Worm (Caenorhabditis elegans) whole organism, L4 larva: Measurements from ENCODE around the gene rga-4.

Experiments used
- D1046.2 ChIP-seq: fragments of 200-800 bp; sonication (Bioruptor generic); IDR thresholded peaks from 2 replicates; pipeline ENCODE4 v1.3.6; 2022; ENCODE audit warnings: missing genetic modification characterization, missing compliant biosample characterization
- F26F4.8 ChIP-seq: fragments of 200-800 bp; sonication (Bioruptor generic); conservative IDR thresholded peaks from 2 replicates; pipeline ENCODE4 v1.3.6; 2022; ENCODE audit warnings: missing genetic modification characterization, missing compliant biosample characterization
- F37D6.2 ChIP-seq: sonication (generic microtip); optimal IDR thresholded peaks from 2 replicates; lab custom pipeline; 2016; ENCODE audit warnings: mild to moderate bottlenecking, missing genetic modification characterization, missing compliant biosample characterization
- F49E8.2 ChIP-seq: sonication (generic microtip); optimal IDR thresholded peaks from 2 replicates; lab custom pipeline; 2016; ENCODE audit warnings: missing compliant biosample characterization, mild to moderate bottlenecking, missing genetic modification characterization, borderline replicate concordance
- R02D3.7 ChIP-seq: fragments of 150-350 bp; sonication (generic microtip); optimal IDR thresholded peaks from 3 replicates; lab custom pipeline; 2014; ENCODE audit warnings: missing biosample characterization, missing genetic modification characterization
- Y48G9A.11 ChIP-seq: fragments of 200-800 bp; sonication (Bioruptor generic); IDR thresholded peaks from 2 replicates; pipeline ENCODE4 v1.3.6; 2022; ENCODE audit warnings: missing genetic modification reagents, missing genetic modification characterization, missing compliant biosample characterization
- Y5F2A.4 ChIP-seq: fragments of 200-800 bp; sonication (Bioruptor generic); optimal IDR thresholded peaks from 2 replicates; lab custom pipeline; 2018; ENCODE audit warnings: mild to moderate bottlenecking, missing genetic modification characterization, missing compliant biosample characterization
- Y75B8A.6 ChIP-seq: fragments of 200-800 bp; sonication (Bioruptor generic); IDR thresholded peaks from 2 replicates; pipeline ENCODE4 v1.3.6; 2022; ENCODE audit warnings: missing genetic modification reagents, missing genetic modification characterization, missing compliant biosample characterization
- aha-1 ChIP-seq: fragments of 150-350 bp; peaks from one replicate; lab custom pipeline; 2014; ENCODE audit warnings: missing biosample characterization, missing genetic modification characterization
- aly-2 ChIP-seq: sonication (generic microtip); optimal IDR thresholded peaks from 2 replicates; lab custom pipeline; 2018; ENCODE audit warnings: missing biosample characterization, missing genetic modification characterization
- ama-1 ChIP-seq: fragments of 150-350 bp; optimal IDR thresholded peaks from 2 replicates; lab custom pipeline; 2014; ENCODE audit warnings: inconsistent platforms, mixed read lengths
- ceh-20 ChIP-seq: fragments of 200-800 bp; sonication (Bioruptor generic); IDR thresholded peaks from 2 replicates; pipeline ENCODE4 v1.3.6; 2022; ENCODE audit warnings: missing genetic modification reagents, missing genetic modification characterization, missing compliant biosample characterization
- ceh-44 ChIP-seq: fragments of 200-800 bp; sonication (Bioruptor generic); IDR thresholded peaks from 2 replicates; pipeline ENCODE4 v1.3.6; 2022; ENCODE audit warnings: missing genetic modification reagents, missing genetic modification characterization, missing compliant biosample characterization
- ces-1 ChIP-seq: fragments of 150-350 bp; sonication (generic microtip); optimal IDR thresholded peaks from 4 replicates; lab custom pipeline; 2014; ENCODE audit warnings: missing biosample characterization, missing genetic modification reagents, missing genetic modification characterization
- dmd-8 ChIP-seq: fragments of 200-800 bp; sonication (Bioruptor generic); IDR thresholded peaks from 2 replicates; pipeline ENCODE4 v1.3.6; 2022; ENCODE audit warnings: missing genetic modification characterization, missing compliant biosample characterization
- dpl-1 ChIP-seq: fragments of 150-350 bp; optimal IDR thresholded peaks from 2 replicates; lab custom pipeline; 2014; ENCODE audit warnings: missing biosample characterization, missing genetic modification reagents, missing genetic modification characterization
- duxl-1 ChIP-seq: sonication (generic microtip); optimal IDR thresholded peaks from 2 replicates; lab custom pipeline; 2016; ENCODE audit warnings: mild to moderate bottlenecking, missing genetic modification characterization, moderate library complexity, missing compliant biosample characterization; ENCODE audit not compliant: poor library complexity
- egl-27 ChIP-seq: sonication (generic microtip); optimal IDR thresholded peaks from 3 replicates; lab custom pipeline; 2017; ENCODE audit warnings: missing biosample characterization, missing genetic modification reagents, missing genetic modification characterization
- fkh-10 ChIP-seq: fragments of 150-350 bp; optimal IDR thresholded peaks from 2 replicates; lab custom pipeline; 2014; ENCODE audit warnings: missing biosample characterization, missing genetic modification reagents, missing genetic modification characterization
- hlh-11 ChIP-seq: fragments of 200-800 bp; sonication (Bioruptor generic); optimal IDR thresholded peaks from 2 replicates; lab custom pipeline; 2018; ENCODE audit warnings: mild to moderate bottlenecking, missing genetic modification characterization, missing compliant biosample characterization
- hmg-1.1 ChIP-seq: fragments of 200-800 bp; sonication (Bioruptor generic); IDR thresholded peaks from 2 replicates; pipeline ENCODE4 v1.3.6; 2022; ENCODE audit warnings: missing genetic modification reagents, missing genetic modification characterization, missing compliant biosample characterization
- lim-7 ChIP-seq: fragments of 200-800 bp; sonication (Bioruptor generic); IDR thresholded peaks from 2 replicates; pipeline ENCODE4 v1.3.6; 2022; ENCODE audit warnings: missing genetic modification characterization, missing compliant biosample characterization
- lin-13 ChIP-seq: fragments of 150-350 bp; optimal IDR thresholded peaks from 2 replicates; lab custom pipeline; 2014; ENCODE audit warnings: missing biosample characterization, missing genetic modification reagents, missing genetic modification characterization
- lin-38 ChIP-seq: fragments of 200-800 bp; sonication (Bioruptor generic); IDR thresholded peaks from 2 replicates; pipeline ENCODE4 v1.3.6; 2022; ENCODE audit warnings: missing genetic modification reagents, missing genetic modification characterization, missing compliant biosample characterization
- lin-39 ChIP-seq: fragments of 150-350 bp; optimal IDR thresholded peaks from 2 replicates; lab custom pipeline; 2014; ENCODE audit warnings: missing biosample characterization, missing genetic modification reagents, missing genetic modification characterization
- lir-3 ChIP-seq: sonication (generic microtip); optimal IDR thresholded peaks from 2 replicates; lab custom pipeline; 2016; ENCODE audit warnings: mild to moderate bottlenecking, missing genetic modification characterization, missing compliant biosample characterization
- lsy-2 ChIP-seq, 2 experiments: fragments of 150-350 bp in 1 of 2; sonication (generic microtip) in 1 of 2; optimal IDR thresholded peaks; 2 replicates each; lab custom pipeline; 2014 to 2017; ENCODE audit warnings: missing biosample characterization in 2 of 2, missing genetic modification characterization in 2 of 2
- madf-5 ChIP-seq, 2 experiments: fragments of 200-800 bp; sonication (Bioruptor generic); IDR thresholded peaks; 2 replicates each; pipeline ENCODE4 v1.3.6; 2022; ENCODE audit warnings: missing compliant biosample characterization in 2 of 2, missing genetic modification characterization in 2 of 2
- mdt-29 ChIP-seq: fragments of 200-800 bp; sonication (Bioruptor generic); IDR thresholded peaks from 2 replicates; pipeline ENCODE4 v1.3.6; 2022; ENCODE audit warnings: missing genetic modification reagents, missing genetic modification characterization, missing compliant biosample characterization
- mes-2 ChIP-seq: sonication (generic microtip); optimal IDR thresholded peaks from 2 replicates; lab custom pipeline; 2016; ENCODE audit warnings: missing genotype, mild to moderate bottlenecking, missing genetic modification characterization, missing compliant biosample characterization; ENCODE audit not compliant: poor library complexity, severe bottlenecking
- mxl-2 ChIP-seq: fragments of 200-800 bp; sonication (Bioruptor generic); conservative IDR thresholded peaks from 2 replicates; pipeline ENCODE4 v1.3.6; 2022; ENCODE audit warnings: missing genetic modification reagents, missing genetic modification characterization, missing compliant biosample characterization
- nhr-10 ChIP-seq: fragments of 150-350 bp; optimal IDR thresholded peaks from 2 replicates; lab custom pipeline; 2014; ENCODE audit warnings: missing biosample characterization, missing genetic modification characterization
- nhr-28 ChIP-seq: fragments of 150-350 bp; optimal IDR thresholded peaks from 2 replicates; lab custom pipeline; 2014; ENCODE audit warnings: missing biosample characterization, missing genetic modification characterization
- nhr-42 ChIP-seq: fragments of 200-800 bp; sonication (Bioruptor generic); IDR thresholded peaks from 2 replicates; pipeline ENCODE4 v1.3.6; 2022; ENCODE audit warnings: missing genetic modification characterization, missing compliant biosample characterization
- nhr-6 ChIP-seq: fragments of 150-350 bp; optimal IDR thresholded peaks from 2 replicates; lab custom pipeline; 2014; ENCODE audit warnings: missing biosample characterization, missing genetic modification characterization
- nhr-76 ChIP-seq: fragments of 150-350 bp; optimal IDR thresholded peaks from 2 replicates; lab custom pipeline; 2014; ENCODE audit warnings: missing biosample characterization, missing genetic modification characterization
- pha-4 ChIP-seq, 2 experiments: fragments of 150-350 bp in 1 of 2; fragments of 200-800 bp in 1 of 2; sonication (Bioruptor generic) in 1 of 2; IDR thresholded peaks in 1 of 2; optimal IDR thresholded peaks in 1 of 2; 2 replicates each; pipeline versions ENCODE4 v1.3.6 to Lab custom; 2014 to 2022; ENCODE audit warnings: missing genetic modification characterization in 2 of 2, missing genetic modification reagents in 2 of 2, missing biosample characterization in 1 of 2, missing compliant biosample characterization in 1 of 2
- saeg-2 ChIP-seq: fragments of 200-800 bp; sonication (Bioruptor generic); IDR thresholded peaks from 2 replicates; pipeline ENCODE4 v1.3.6; 2022; ENCODE audit warnings: missing genetic modification reagents, missing genetic modification characterization, missing compliant biosample characterization
- snpc-4 ChIP-seq: fragments of 150-350 bp; optimal IDR thresholded peaks from 2 replicates; lab custom pipeline; 2014; ENCODE audit warnings: missing biosample characterization, missing genetic modification characterization
- unc-130 ChIP-seq: sonication (generic microtip); optimal IDR thresholded peaks from 2 replicates; lab custom pipeline; 2016; ENCODE audit warnings: missing genetic modification reagents, missing genetic modification characterization, missing compliant biosample characterization
- vab-7 ChIP-seq: fragments of 200-800 bp; sonication (Bioruptor generic); IDR thresholded peaks from 2 replicates; pipeline ENCODE4 v1.3.6; 2022; ENCODE audit warnings: missing genetic modification reagents, missing genetic modification characterization, missing compliant biosample characterization
- zag-1 ChIP-seq: fragments of 150-350 bp; optimal IDR thresholded peaks from 2 replicates; lab custom pipeline; 2014; ENCODE audit warnings: missing biosample characterization, missing genetic modification characterization
- zip-11 ChIP-seq: fragments of 200-800 bp; sonication (Bioruptor generic); IDR thresholded peaks from 2 replicates; pipeline ENCODE4 v1.3.6; 2022; ENCODE audit warnings: missing genetic modification characterization, missing compliant biosample characterization
- zip-2 ChIP-seq: fragments of 150-350 bp; optimal IDR thresholded peaks from 2 replicates; lab custom pipeline; 2014; ENCODE audit warnings: missing biosample characterization, missing genetic modification characterization
- ztf-11 ChIP-seq: fragments of 150-350 bp; optimal IDR thresholded peaks from 2 replicates; lab custom pipeline; 2014; ENCODE audit warnings: missing biosample characterization, missing genetic modification characterization

rga-4 gene

DNA sequence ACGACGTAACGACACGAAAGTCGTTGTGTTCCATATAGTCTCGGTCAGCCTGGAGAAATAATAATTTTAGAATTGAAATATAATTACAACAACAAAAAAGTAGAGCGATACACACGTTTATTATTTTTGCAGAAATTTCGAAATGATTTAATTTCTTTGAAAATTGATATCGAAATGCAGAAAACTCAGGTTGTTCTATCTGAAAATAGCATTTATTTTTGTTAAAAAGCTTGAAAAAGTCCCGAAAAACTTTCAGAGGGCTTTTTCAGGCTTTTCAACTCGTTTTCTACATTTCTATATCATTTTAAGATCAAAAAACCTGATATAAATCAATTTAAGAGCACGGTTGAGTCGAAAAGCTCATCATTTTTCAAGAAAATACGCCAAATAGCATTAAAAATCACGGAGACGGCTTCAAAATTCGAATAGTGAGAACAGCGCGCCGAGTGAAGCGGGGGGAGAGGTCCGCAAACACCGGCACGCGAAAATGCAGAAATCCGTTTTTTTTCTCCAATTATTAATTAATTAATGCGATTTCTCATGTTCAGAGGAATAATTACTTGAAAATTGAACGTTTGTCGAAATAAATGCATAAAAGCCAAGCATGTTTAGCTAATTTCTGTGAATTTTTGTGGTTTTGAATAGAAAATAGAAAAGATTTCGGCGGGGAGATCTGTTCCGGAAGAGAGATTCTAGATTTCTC is at the start of gene rga-4:
Gene rga-4 (minus strand): TSS at position 51 of the 703 bp plus-strand sequence.
- TF ChIP-seq lim-7 (GFP tag; lab: Robert Waterston, UW) (no peak), hlh-11 (tag; lab: Kevin White, UChicago) (no peak), ceh-44 (GFP tag; lab: Robert Waterston, UW) (no peak), Y75B8A.6 (GFP tag; lab: Robert Waterston, UW) (no peak), ama-1 (no peak), nhr-42 (GFP tag; lab: Robert Waterston, UW) (no peak), lin-38 (GFP tag; lab: Robert Waterston, UW) (no peak), lin-13 (GFP tag; lab: Kevin White, UChicago) (no peak), aly-2 (no peak), fkh-10 (GFP tag; lab: Kevin White, UChicago) (no peak), mdt-29 (GFP tag; lab: Robert Waterston, UW) (no peak), lir-3 (tag; lab: Kevin White, UChicago) (no peak), aha-1 (tag; lab: Kevin White, UChicago) (peak; percentile 77), pha-4 (GFP tag; IDR thresholded peaks at IDR 0.05; lab: Robert Waterston, UW) (no peak), pha-4 (tag; optimal IDR thresholded peaks at IDR 0.05; lab: Kevin White, UChicago) (no peak), mxl-2 (GFP tag; lab: Robert Waterston, UW) (no peak), D1046.2 (GFP tag; lab: Robert Waterston, UW) (no peak), lsy-2 (tag; optimal IDR thresholded peaks at IDR 0.05; lab: Kevin White, UChicago) (peak in 1 of 2 experiments; percentile 39), zag-1 (tag; lab: Kevin White, UChicago) (no peak), dpl-1 (GFP tag; lab: Kevin White, UChicago) (peak; percentile 70), nhr-28 (tag; lab: Kevin White, UChicago) (peak; percentile 4), vab-7 (GFP tag; lab: Robert Waterston, UW) (no peak), mes-2 (tag; lab: Kevin White, UChicago) (peak; percentile 57), nhr-6 (tag; lab: Kevin White, UChicago) (no peak), dmd-8 (no peak), unc-130 (GFP tag; lab: Kevin White, UChicago) (no peak), duxl-1 (tag; lab: Kevin White, UChicago) (no peak), Y48G9A.11 (GFP tag; lab: Robert Waterston, UW) (no peak), nhr-76 (tag; lab: Kevin White, UChicago) (no peak), hmg-1.1 (no peak), ces-1 (GFP tag; lab: Kevin White, UChicago) (no peak), F49E8.2 (tag; lab: Kevin White, UChicago) (no peak), lin-39 (tag; lab: Kevin White, UChicago) (no peak), nhr-10 (no peak), saeg-2 (GFP tag; lab: Robert Waterston, UW) (no peak), F26F4.8 (GFP tag; lab: Robert Waterston, UW) (no peak), ceh-20 (GFP tag; lab: Robert Waterston, UW) (no peak), madf-5 (GFP tag; IDR thresholded peaks at IDR 0.05; lab: Robert Waterston, UW) (no peak), ztf-11 (tag; lab: Kevin White, UChicago) (no peak), zip-2 (no peak), F37D6.2 (tag; lab: Kevin White, UChicago) (no peak), snpc-4 (tag; lab: Kevin White, UChicago) (no peak), egl-27 (tag; lab: Kevin White, UChicago) (no peak), zip-11 (GFP tag; lab: Robert Waterston, UW) (no peak), Y5F2A.4 (GFP tag; lab: Kevin White, UChicago) (no peak), R02D3.7 (tag; lab: Kevin White, UChicago) (no peak)
